Worm (Caenorhabditis elegans) whole organism, mixed stage, embryonic: Measurements from ENCODE around the gene nhr-219.

Experiments used
- M03D4.4 ChIP-seq: sonication (generic microtip); optimal IDR thresholded peaks from 2 replicates; lab custom pipeline; 2017; ENCODE audit warnings: mild to moderate bottlenecking, missing genetic modification characterization, missing compliant biosample characterization
- bed-3 ChIP-seq: fragments of 200-800 bp; sonication (Bioruptor generic); optimal IDR thresholded peaks from 3 replicates; lab custom pipeline; 2018; ENCODE audit warnings: mild to moderate bottlenecking, missing genetic modification characterization, moderate library complexity, missing compliant biosample characterization
- blmp-1 ChIP-seq: fragments of 150-350 bp; optimal IDR thresholded peaks from 2 replicates; lab custom pipeline; 2014; ENCODE audit warnings: missing biosample characterization, missing genetic modification characterization
- ceh-39 ChIP-seq: fragments of 150-350 bp; optimal IDR thresholded peaks from 2 replicates; lab custom pipeline; 2014; ENCODE audit warnings: missing biosample characterization, missing genetic modification characterization
- ceh-43 ChIP-seq: fragments of 200-800 bp; sonication (Bioruptor generic); optimal IDR thresholded peaks from 2 replicates; lab custom pipeline; 2018; ENCODE audit warnings: mild to moderate bottlenecking, missing genetic modification characterization, moderate library complexity, missing compliant biosample characterization
- ces-1 ChIP-seq: fragments of 150-350 bp; optimal IDR thresholded peaks from 2 replicates; lab custom pipeline; 2014; ENCODE audit warnings: missing biosample characterization, missing genetic modification reagents, missing genetic modification characterization
- cnd-1 ChIP-seq: fragments of 200-800 bp; sonication (Bioruptor generic); optimal IDR thresholded peaks from 2 replicates; lab custom pipeline; 2018; ENCODE audit warnings: mild to moderate bottlenecking, missing genetic modification characterization, missing compliant biosample characterization
- drap-1 ChIP-seq: fragments of 200-800 bp; sonication (Bioruptor generic); optimal IDR thresholded peaks from 3 replicates; lab custom pipeline; 2018; ENCODE audit warnings: mild to moderate bottlenecking, missing genetic modification characterization, missing compliant biosample characterization
- elt-1 ChIP-seq: sonication (generic microtip); optimal IDR thresholded peaks from 2 replicates; lab custom pipeline; 2017; ENCODE audit warnings: missing genetic modification characterization, mild to moderate bottlenecking, missing compliant biosample characterization, antibody characterized with exemption, moderate library complexity, borderline replicate concordance; ENCODE audit not compliant: insufficient read depth
- elt-3 ChIP-seq: fragments of 150-350 bp; optimal IDR thresholded peaks from 2 replicates; lab custom pipeline; 2014; ENCODE audit warnings: missing biosample characterization, missing genetic modification characterization
- flh-1 ChIP-seq: fragments of 200-800 bp; sonication (Bioruptor generic); optimal IDR thresholded peaks from 2 replicates; lab custom pipeline; 2018; ENCODE audit warnings: mild to moderate bottlenecking, missing genetic modification characterization, moderate library complexity, missing compliant biosample characterization
- ham-2 ChIP-seq: fragments of 200-800 bp; sonication (Bioruptor generic); optimal IDR thresholded peaks from 2 replicates; lab custom pipeline; 2018; ENCODE audit warnings: mild to moderate bottlenecking, missing genetic modification characterization, missing compliant biosample characterization
- hlh-1 ChIP-seq: fragments of 150-350 bp; optimal IDR thresholded peaks from 2 replicates; lab custom pipeline; 2014; ENCODE audit warnings: missing biosample characterization, missing genetic modification reagents, missing genetic modification characterization
- lin-13 ChIP-seq: fragments of 150-350 bp; optimal IDR thresholded peaks from 2 replicates; lab custom pipeline; 2014; ENCODE audit warnings: missing biosample characterization, missing genetic modification characterization
- lin-32 ChIP-seq: fragments of 200-800 bp; sonication (Bioruptor generic); optimal IDR thresholded peaks from 2 replicates; lab custom pipeline; 2018; ENCODE audit warnings: mild to moderate bottlenecking, missing genetic modification characterization, missing compliant biosample characterization
- lsy-2 ChIP-seq: fragments of 150-350 bp; optimal IDR thresholded peaks from 2 replicates; lab custom pipeline; 2014; ENCODE audit warnings: missing biosample characterization, missing genetic modification characterization
- mep-1 ChIP-seq: fragments of 150-350 bp; optimal IDR thresholded peaks from 2 replicates; lab custom pipeline; 2017; ENCODE audit warnings: missing biosample characterization, missing genetic modification reagents, missing genetic modification characterization, inconsistent platforms
- mls-2 ChIP-seq: sonication (generic microtip); optimal IDR thresholded peaks from 2 replicates; lab custom pipeline; 2016; ENCODE audit warnings: mild to moderate bottlenecking, missing genetic modification characterization, moderate library complexity, missing compliant biosample characterization
- nhr-2 ChIP-seq: fragments of 150-350 bp; optimal IDR thresholded peaks from 2 replicates; lab custom pipeline; 2014; ENCODE audit warnings: missing biosample characterization, missing genetic modification characterization
- nhr-237 ChIP-seq: fragments of 150-350 bp; optimal IDR thresholded peaks from 2 replicates; lab custom pipeline; 2014; ENCODE audit warnings: missing biosample characterization, missing genetic modification characterization
- nhr-76 ChIP-seq: sonication (generic microtip); optimal IDR thresholded peaks from 2 replicates; lab custom pipeline; 2017; ENCODE audit warnings: missing biosample characterization, missing genetic modification characterization
- pha-4 ChIP-seq: fragments of 150-350 bp; optimal IDR thresholded peaks from 2 replicates; lab custom pipeline; 2018; ENCODE audit warnings: missing biosample characterization, missing genetic modification reagents, missing genetic modification characterization
- sptf-1 ChIP-seq: sonication (generic microtip); optimal IDR thresholded peaks from 2 replicates; lab custom pipeline; 2017; ENCODE audit warnings: mild to moderate bottlenecking, missing genetic modification characterization, moderate library complexity, missing compliant biosample characterization
- tbx-8 ChIP-seq: fragments of 200-800 bp; sonication (Bioruptor generic); optimal IDR thresholded peaks from 2 replicates; lab custom pipeline; 2018; ENCODE audit warnings: mild to moderate bottlenecking, missing genetic modification characterization, moderate library complexity, missing compliant biosample characterization
- unc-120 ChIP-seq: sonication (generic microtip); optimal IDR thresholded peaks from 2 replicates; lab custom pipeline; 2017; ENCODE audit warnings: missing genetic modification characterization, missing compliant biosample characterization; ENCODE audit not compliant: poor library complexity, severe bottlenecking
- unc-39 ChIP-seq: fragments of 150-350 bp; optimal IDR thresholded peaks from 2 replicates; lab custom pipeline; 2014; ENCODE audit warnings: missing biosample characterization, missing genetic modification characterization
- unc-62 ChIP-seq: fragments of 150-350 bp; optimal IDR thresholded peaks from 2 replicates; lab custom pipeline; 2014; ENCODE audit warnings: missing biosample characterization, missing genetic modification reagents, missing genetic modification characterization
- zip-8 ChIP-seq: fragments of 150-350 bp; optimal IDR thresholded peaks from 2 replicates; lab custom pipeline; 2014; ENCODE audit warnings: missing biosample characterization, missing genetic modification characterization
- ztf-11 ChIP-seq: fragments of 150-350 bp; optimal IDR thresholded peaks from 2 replicates; lab custom pipeline; 2014; ENCODE audit warnings: missing biosample characterization, missing genetic modification characterization

nhr-219 gene

ce11 chrV:8938445-8938844 is 27.5 kb downstream of the nhr-219 start:
- TF ChIP-seq ceh-43 (GFP tag; lab: Kevin White, UChicago): no peak
- TF ChIP-seq cnd-1 (tag; lab: Kevin White, UChicago): no peak
- no peak for TF ChIP-seq mls-2
- no peak for TF ChIP-seq pha-4
- no peak for TF ChIP-seq ces-1 (GFP tag; lab: Kevin White, UChicago)
- no peak for TF ChIP-seq lin-13 (tag; lab: Kevin White, UChicago)
- TF ChIP-seq M03D4.4 (tag; lab: Kevin White, UChicago): no peak
- no peak for TF ChIP-seq nhr-237 (tag; lab: Kevin White, UChicago)
- TF ChIP-seq ztf-11 (tag; lab: Kevin White, UChicago): no peak
- TF ChIP-seq elt-3 (tag; lab: Kevin White, UChicago): no peak
- TF ChIP-seq tbx-8 (GFP tag; lab: Kevin White, UChicago): no peak
- TF ChIP-seq drap-1 (GFP tag; lab: Kevin White, UChicago): no peak
- no peak for TF ChIP-seq nhr-76 (tag; lab: Kevin White, UChicago)
- TF ChIP-seq lin-32 (GFP tag; lab: Kevin White, UChicago): no peak

DNA sequence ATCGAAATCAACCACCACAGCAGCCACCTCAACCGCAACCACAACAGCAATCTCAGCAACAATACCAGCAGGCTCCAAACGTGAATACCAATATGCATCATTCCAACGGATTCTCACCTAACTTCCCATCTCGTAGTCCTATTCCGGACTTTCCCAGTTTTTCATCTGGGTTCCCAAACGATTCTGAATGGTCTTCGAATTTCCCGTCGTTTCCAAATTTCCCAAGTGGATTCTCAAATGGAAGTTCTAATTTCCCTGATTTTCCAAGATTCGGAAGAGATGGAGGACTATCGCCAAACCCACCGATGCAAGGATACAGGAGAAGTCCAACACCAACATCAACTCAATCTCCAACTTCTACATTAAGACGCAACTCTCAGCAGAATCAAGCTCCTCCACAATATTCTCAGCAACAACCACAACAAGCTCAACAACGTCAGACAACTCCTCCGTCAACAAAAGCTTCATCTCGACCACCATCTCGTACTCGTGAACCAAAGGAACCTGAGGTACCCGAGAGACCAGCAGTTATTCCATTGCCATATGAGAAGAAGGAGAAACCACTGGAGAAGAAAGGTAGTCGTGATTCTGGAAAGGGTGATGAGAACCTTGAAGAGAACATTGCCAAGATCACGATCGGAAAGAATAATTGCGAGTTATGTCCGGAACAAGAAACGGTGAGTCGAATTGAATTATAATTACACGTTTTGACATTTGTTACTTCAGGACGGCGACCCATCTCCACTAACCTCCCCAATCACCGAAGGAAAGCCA is 28.3 kb downstream of the nhr-219 start:
- no peak for TF ChIP-seq nhr-76 (tag; lab: Kevin White, UChicago)
- TF ChIP-seq ceh-39 (tag; lab: Kevin White, UChicago): no peak
- no peak for TF ChIP-seq zip-8 (tag; lab: Kevin White, UChicago)
- no peak for TF ChIP-seq nhr-2 (tag; lab: Kevin White, UChicago)
- no peak for TF ChIP-seq lsy-2 (tag; lab: Kevin White, UChicago)
- TF ChIP-seq elt-1 (tag; lab: Kevin White, UChicago): no peak
- no peak for TF ChIP-seq ztf-11 (tag; lab: Kevin White, UChicago)
- no peak for TF ChIP-seq mep-1 (tag; lab: Kevin White, UChicago)
- TF ChIP-seq ham-2 (GFP tag; lab: Kevin White, UChicago): no peak
- TF ChIP-seq bed-3 (GFP tag; lab: Kevin White, UChicago): no peak
- no peak for TF ChIP-seq unc-39 (tag; lab: Kevin White, UChicago)

- TF ChIP-seq hlh-1 (tag; lab: Kevin White, UChicago) (peak; percentile 92), mls-2 (no peak), unc-120 (tag; lab: Kevin White, UChicago) (peak; percentile 4), unc-62 (GFP tag; lab: Kevin White, UChicago) (peak; percentile 77)
These were observed 29.1 kb downstream of the nhr-219 start for ce11 chrV:8936791-8937475.

- TF ChIP-seq drap-1 (GFP tag; lab: Kevin White, UChicago) (no peak), nhr-2 (tag; lab: Kevin White, UChicago) (no peak), elt-1 (tag; lab: Kevin White, UChicago) (peak; percentile 49), unc-39 (tag; lab: Kevin White, UChicago) (no peak), nhr-237 (tag; lab: Kevin White, UChicago) (peak; percentile 17), unc-120 (tag; lab: Kevin White, UChicago) (peak; percentile 64), unc-62 (GFP tag; lab: Kevin White, UChicago) (peak; percentile 59), blmp-1 (tag; lab: Kevin White, UChicago) (peak; percentile 14), mls-2 (no peak), lin-32 (GFP tag; lab: Kevin White, UChicago) (no peak), flh-1 (GFP tag; lab: Kevin White, UChicago) (no peak), M03D4.4 (tag; lab: Kevin White, UChicago) (no peak), zip-8 (tag; lab: Kevin White, UChicago) (no peak), ham-2 (GFP tag; lab: Kevin White, UChicago) (peak; percentile 77), pha-4 (peak; percentile 21), sptf-1 (tag; lab: Kevin White, UChicago) (peak; percentile 35), hlh-1 (tag; lab: Kevin White, UChicago) (no peak)
These were observed 29.8 kb downstream of the nhr-219 start, which contains the start of gene unc-23 for ce11 chrV:8936184-8936589. Gene unc-23 (plus strand): TSS chrV:8936359.
